Fruit fly (Drosophila melanogaster): ENCODE data around the gene mthl5.
A peak's percentile ranks its signal among the peaks of the same experiment; 100 is the strongest.

mthl5 gene

DNA sequence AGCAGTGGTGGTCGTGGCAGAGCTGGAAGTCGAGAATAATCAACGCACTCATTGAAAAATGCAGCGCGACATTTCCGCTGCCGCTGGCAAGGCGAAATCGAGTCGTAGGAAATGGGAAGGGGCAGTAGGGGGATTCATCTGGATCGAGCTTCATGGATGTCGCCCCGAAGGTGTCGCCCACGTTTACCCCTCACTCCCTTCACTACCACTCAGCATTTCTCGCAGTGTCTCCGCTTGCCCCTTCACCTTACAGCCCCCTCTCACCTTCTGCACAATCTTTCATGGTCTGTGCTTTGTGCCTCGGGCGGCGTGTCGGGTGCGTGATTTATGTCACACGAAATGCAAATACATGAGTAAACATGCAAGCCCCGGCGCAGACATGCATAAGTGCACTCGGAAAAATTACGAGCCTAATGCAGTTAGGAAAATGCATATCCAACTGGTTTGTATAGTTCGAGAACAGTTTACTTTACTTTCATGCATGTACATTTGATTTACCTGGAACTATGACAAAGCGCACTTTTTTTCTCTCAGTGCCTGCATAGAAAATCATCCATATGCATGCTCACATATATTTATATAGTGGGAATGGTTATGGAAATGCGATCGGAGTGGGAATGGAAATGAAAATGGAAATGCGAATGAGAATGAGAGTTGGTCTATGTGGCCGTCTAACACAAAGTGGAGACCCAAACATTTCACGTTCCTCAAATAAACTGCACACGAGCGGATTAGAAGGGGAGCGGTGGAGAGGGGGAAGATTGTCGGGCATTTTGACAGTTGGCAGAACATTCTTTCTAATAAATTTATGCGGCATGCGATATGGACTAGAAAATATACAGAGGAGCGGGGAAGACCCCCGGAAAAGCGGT, 37.4 kb downstream of the mthl5 start (continued):
- peak; percentile 77 for TF ChIP-seq CG11456 (GFP tag; IDR thresholded peaks at IDR 0.05)
- peak; percentile 80 for TF ChIP-seq Nf-YA (GFP tag; IDR thresholded peaks at IDR 0.05)
- TF ChIP-seq dan (GFP tag; IDR thresholded peaks at IDR 0.05), result peak; percentile 57; the same call in 1 of the 2 replicates
- peak; percentile 83; the same call in 1 of the 2 replicates for TF ChIP-seq sob (GFP tag; IDR thresholded peaks at IDR 0.05)
- TF ChIP-seq H2.0 (GFP tag; IDR thresholded peaks at IDR 0.05), result peak; percentile 83
- TF ChIP-seq Mes4 (GFP tag; optimal IDR thresholded peaks at IDR 0.05), result peak; percentile 91
- TF ChIP-seq CG31365 (tag; optimal IDR thresholded peaks at IDR 0.05), result peak; percentile 66
- TF ChIP-seq Oli (tag; optimal IDR thresholded peaks at IDR 0.05), result peak; percentile 92
- TF ChIP-seq CG10267 (tag; optimal IDR thresholded peaks at IDR 0.05), result peak; percentile 83
- peak; percentile 34 for TF ChIP-seq Fer1 (GFP tag; optimal IDR thresholded peaks at IDR 0.05)
- peak; percentile 96 for TF ChIP-seq CG18262 (tag; optimal IDR thresholded peaks at IDR 0.05)
- TF ChIP-seq CG7928 (GFP tag; optimal IDR thresholded peaks at IDR 0.05), result no peak
- TF ChIP-seq NfI (GFP tag; optimal IDR thresholded peaks at IDR 0.05), result peak; percentile 84
- no peak for TF ChIP-seq D (optimal IDR thresholded peaks at IDR 0.05)
- TF ChIP-seq D (GFP tag; optimal IDR thresholded peaks at IDR 0.05), result peak; percentile 96
- peak; percentile 87 for TF ChIP-seq CG12299 (tag; optimal IDR thresholded peaks at IDR 0.05)
- TF ChIP-seq Stat92E (GFP tag; optimal IDR thresholded peaks at IDR 0.05), result peak in 1 of 3 experiments; percentile 90
- TF ChIP-seq sima (GFP tag; optimal IDR thresholded peaks at IDR 0.05), result peak; percentile 61
- no peak; the same call in 1 of the 2 replicates for TF ChIP-seq Taf1 (GFP tag; IDR thresholded peaks at IDR 0.05)
- TF ChIP-seq CG5245 (GFP tag; optimal IDR thresholded peaks at IDR 0.05), result peak; percentile 89
- TF ChIP-seq jigr1 (GFP tag; IDR thresholded peaks at IDR 0.05), result peak; percentile 90
- TF ChIP-seq lab (GFP tag; optimal IDR thresholded peaks at IDR 0.05), result peak; percentile 73
- TF ChIP-seq lmd (GFP tag; IDR thresholded peaks at IDR 0.05), result peak; percentile 88
- no peak for TF ChIP-seq Doc2 (GFP tag; IDR thresholded peaks at IDR 0.05)
- TF ChIP-seq CG2875 (GFP tag; optimal IDR thresholded peaks at IDR 0.05), result peak; percentile 96
- TF ChIP-seq CG8359 (GFP tag; optimal IDR thresholded peaks at IDR 0.05; ENCODE audit: borderline replicate concordance), result peak; percentile 78
- peak; percentile 94 for TF ChIP-seq CG10654 (GFP tag; optimal IDR thresholded peaks at IDR 0.05)
- peak; percentile 73 for TF ChIP-seq CG33557 (GFP tag; optimal IDR thresholded peaks at IDR 0.05)
- TF ChIP-seq al (GFP tag; IDR thresholded peaks at IDR 0.05), result no peak
- peak; percentile 92 for TF ChIP-seq Xbp1 (GFP tag; optimal IDR thresholded peaks at IDR 0.05)
- TF ChIP-seq bcd (GFP tag; optimal IDR thresholded peaks at IDR 0.05), result peak; percentile 84
- TF ChIP-seq z (GFP tag; IDR thresholded peaks at IDR 0.05), result peak; percentile 64; the same call in 2 of the 3 replicates
- TF ChIP-seq Sry-δ (GFP tag; optimal IDR thresholded peaks at IDR 0.05), result peak; percentile 48
- peak; percentile 84 for TF ChIP-seq trh (GFP tag; optimal IDR thresholded peaks at IDR 0.05)
- peak; percentile 70 for TF ChIP-seq CG4404 (GFP tag; IDR thresholded peaks at IDR 0.05)
- TF ChIP-seq Fer2 (tag; optimal IDR thresholded peaks at IDR 0.05), result peak; percentile 23
- peak; percentile 63 for TF ChIP-seq cg (GFP tag; optimal IDR thresholded peaks at IDR 0.05)
- TF ChIP-seq Dfd (GFP tag; optimal IDR thresholded peaks at IDR 0.05), result no peak
- TF ChIP-seq nau (GFP tag; optimal IDR thresholded peaks at IDR 0.05), result peak; percentile 88
- peak; percentile 96 for TF ChIP-seq dmrt99B (tag; optimal IDR thresholded peaks at IDR 0.05)
- TF ChIP-seq dimm (GFP tag; IDR thresholded peaks at IDR 0.05), result peak; percentile 83
- peak; percentile 91 for TF ChIP-seq peb (GFP tag; IDR thresholded peaks at IDR 0.05)
- peak; percentile 3 for TF ChIP-seq gfzf (GFP tag; optimal IDR thresholded peaks at IDR 0.05)
- TF ChIP-seq MESR4 (GFP tag; optimal IDR thresholded peaks at IDR 0.05), result peak; percentile 14
- peak; percentile 81 for TF ChIP-seq NK7.1 (GFP tag; optimal IDR thresholded peaks at IDR 0.05)
- peak; percentile 81 for TF ChIP-seq trem (tag; optimal IDR thresholded peaks at IDR 0.05)
- no peak for TF ChIP-seq hth (optimal IDR thresholded peaks at IDR 0.05)
- peak; percentile 94 for TF ChIP-seq CG31441 (GFP tag; IDR thresholded peaks at IDR 0.05)
- TF ChIP-seq disco-r (GFP tag; optimal IDR thresholded peaks at IDR 0.05), result peak; percentile 83

All from whole organism, embryonic.